Worm (Caenorhabditis elegans) whole organism, L1 larva: ENCODE results near the gene apn-1.

Experiments used
- ceh-8 ChIP-seq: fragments of 200-800 bp; sonication (Bioruptor generic); optimal IDR thresholded peaks from 2 replicates; lab custom pipeline; 2018; ENCODE audit warnings: mild to moderate bottlenecking, missing genetic modification characterization, moderate library complexity, missing compliant biosample characterization
- ces-1 ChIP-seq: fragments of 150-350 bp; optimal IDR thresholded peaks from 2 replicates; lab custom pipeline; 2014; ENCODE audit warnings: missing biosample characterization, missing genetic modification reagents, missing genetic modification characterization
- hlh-17 ChIP-seq: fragments of 200-800 bp; sonication (Bioruptor generic); optimal IDR thresholded peaks from 2 replicates; lab custom pipeline; 2018; ENCODE audit warnings: missing genetic modification characterization, mild to moderate bottlenecking, missing compliant biosample characterization, moderate library complexity, borderline replicate concordance
- hpl-2 ChIP-seq: fragments of 150-350 bp; optimal IDR thresholded peaks from 2 replicates; lab custom pipeline; 2014; ENCODE audit warnings: missing biosample characterization, missing genetic modification reagents, missing genetic modification characterization
- jun-1 ChIP-seq: fragments of 150-350 bp; optimal IDR thresholded peaks from 2 replicates; lab custom pipeline; 2014; ENCODE audit warnings: missing biosample characterization, missing genetic modification reagents, missing genetic modification characterization
- lin-35 ChIP-seq, 2 experiments: fragments of 150-350 bp; optimal IDR thresholded peaks; 2 replicates each; lab custom pipeline; 2014; ENCODE audit warnings: missing biosample characterization in 2 of 2, missing genetic modification characterization in 2 of 2, missing genetic modification reagents in 2 of 2
- mep-1 ChIP-seq: fragments of 150-350 bp; optimal IDR thresholded peaks from 2 replicates; lab custom pipeline; 2014; ENCODE audit warnings: missing biosample characterization, missing genetic modification characterization
- nhr-12 ChIP-seq: sonication (generic microtip); optimal IDR thresholded peaks from 2 replicates; lab custom pipeline; 2017; ENCODE audit warnings: missing biosample characterization, missing genetic modification characterization
- nhr-237 ChIP-seq: fragments of 150-350 bp; optimal IDR thresholded peaks from 2 replicates; lab custom pipeline; 2014; ENCODE audit warnings: missing biosample characterization, missing genetic modification characterization
- tbx-2 ChIP-seq: sonication (generic microtip); optimal IDR thresholded peaks from 2 replicates; lab custom pipeline; 2016; ENCODE audit warnings: missing genetic modification characterization, missing compliant biosample characterization
- unc-62 ChIP-seq: fragments of 150-350 bp; optimal IDR thresholded peaks from 2 replicates; lab custom pipeline; 2014; ENCODE audit warnings: missing biosample characterization, missing genetic modification reagents, missing genetic modification characterization
- ztf-11 ChIP-seq, 2 experiments: sonication (generic microtip); optimal IDR thresholded peaks; 2 replicates each; lab custom pipeline; 2016 to 2017; ENCODE audit warnings: missing genetic modification characterization in 2 of 2, missing biosample characterization in 1 of 2, missing compliant biosample characterization in 1 of 2
- ztf-4 ChIP-seq: fragments of 150-350 bp; optimal IDR thresholded peaks from 2 replicates; lab custom pipeline; 2014; ENCODE audit warnings: missing biosample characterization, missing genetic modification characterization

DNA sequence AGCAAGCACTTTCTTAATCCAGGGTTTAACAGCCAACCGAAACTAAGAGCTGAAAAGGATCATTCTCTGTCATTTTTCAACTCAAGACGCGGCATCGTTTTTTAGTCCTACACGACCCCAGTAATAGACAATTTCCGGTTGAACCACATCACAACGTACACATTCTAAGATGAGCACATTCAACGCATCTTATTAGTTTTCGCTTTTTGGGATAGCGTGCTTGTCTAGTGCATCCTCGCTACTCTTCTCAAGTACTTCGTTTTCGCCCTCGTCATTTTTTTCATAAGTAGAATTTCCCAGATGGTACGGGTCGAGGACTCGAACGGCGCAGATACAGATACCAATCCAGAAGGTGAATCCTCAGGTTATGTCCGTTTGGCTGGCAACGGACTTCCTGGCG, 5.1 kb upstream of the apn-1 start, which contains the start of gene T05H10.1:
- TF ChIP-seq unc-62 (GFP tag; lab: Kevin White, UChicago) (no peak), nhr-237 (tag; lab: Kevin White, UChicago) (no peak), ceh-8 (no peak), ces-1 (no peak), hpl-2 (GFP tag; lab: Kevin White, UChicago) (no peak), nhr-12 (tag; lab: Kevin White, UChicago) (no peak), mep-1 (no peak), hlh-17 (no peak), tbx-2 (tag; lab: Kevin White, UChicago) (no peak), ztf-4 (tag; lab: Kevin White, UChicago) (no peak), jun-1 (no peak), lin-35 (GFP tag; optimal IDR thresholded peaks at IDR 0.05; lab: Kevin White, UChicago) (no peak), ztf-11 (tag; optimal IDR thresholded peaks at IDR 0.05; lab: Kevin White, UChicago) (no peak)
